Worm (Caenorhabditis elegans) whole organism, L1 larva: Measurements from ENCODE around the gene C34C6.3.

Experiments
- ets-5 ChIP-seq: fragments of 200-800 bp; sonication (Bioruptor generic); IDR thresholded peaks from 2 replicates; pipeline ENCODE4 v1.3.6; 2022; ENCODE audit warnings: missing genetic modification characterization, missing compliant biosample characterization
- fkh-10 ChIP-seq: sonication (generic microtip); optimal IDR thresholded peaks from 2 replicates; lab custom pipeline; 2017; ENCODE audit warnings: missing biosample characterization, missing genetic modification reagents, missing genetic modification characterization
- nhr-76 ChIP-seq: sonication (generic microtip); optimal IDR thresholded peaks from 2 replicates; lab custom pipeline; 2017; ENCODE audit warnings: missing biosample characterization, missing genetic modification characterization
- nhr-77 ChIP-seq: fragments of 150-350 bp; optimal IDR thresholded peaks from 2 replicates; lab custom pipeline; 2014; ENCODE audit warnings: missing biosample characterization, missing genetic modification characterization
- nhr-90 ChIP-seq: sonication (generic microtip); optimal IDR thresholded peaks from 2 replicates; lab custom pipeline; 2016; ENCODE audit warnings: mild to moderate bottlenecking, missing genetic modification characterization, missing compliant biosample characterization; ENCODE audit not compliant: poor library complexity
- pax-3 ChIP-seq: fragments of 200-800 bp; sonication (Bioruptor generic); optimal IDR thresholded peaks from 2 replicates; lab custom pipeline; 2018; ENCODE audit warnings: mild to moderate bottlenecking, missing genetic modification characterization, moderate library complexity, missing compliant biosample characterization
- unc-86 ChIP-seq: sonication (generic microtip); optimal IDR thresholded peaks from 2 replicates; lab custom pipeline; 2016; ENCODE audit warnings: missing genetic modification characterization, missing compliant biosample characterization
- zip-4 ChIP-seq: fragments of 200-800 bp; sonication (Bioruptor generic); optimal IDR thresholded peaks from 2 replicates; lab custom pipeline; 2018; ENCODE audit warnings: mild to moderate bottlenecking, missing genetic modification characterization, moderate library complexity, missing compliant biosample characterization

DNA sequence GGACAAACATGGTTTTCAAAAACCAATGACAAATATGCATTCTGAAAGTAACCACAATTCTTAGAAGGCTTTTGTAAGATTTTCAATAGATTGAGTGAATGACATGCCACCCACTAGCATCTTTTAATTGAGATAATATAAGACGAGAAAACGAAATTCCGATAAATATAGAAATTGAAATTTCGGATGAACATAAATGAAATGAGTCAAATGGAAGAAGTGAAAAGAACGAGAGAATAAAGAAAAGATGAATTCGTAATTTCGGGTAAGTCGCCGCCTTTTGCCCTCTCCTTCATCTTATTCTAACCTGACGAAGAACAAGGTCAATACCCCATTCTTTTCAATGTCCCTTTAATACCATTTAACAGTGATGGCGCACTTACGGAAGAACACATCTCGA lies 49.3 kb upstream of the C34C6.3 start:
- TF ChIP-seq pax-3 (tag; lab: Kevin White, UChicago) = no peak
- no peak for TF ChIP-seq zip-4
- TF ChIP-seq unc-86 (tag; lab: Kevin White, UChicago) = no peak
- no peak for TF ChIP-seq fkh-10 (GFP tag; lab: Kevin White, UChicago)
- TF ChIP-seq nhr-76 (tag; lab: Kevin White, UChicago) = no peak
- TF ChIP-seq nhr-90 = no peak
- TF ChIP-seq nhr-77 (tag; lab: Kevin White, UChicago) = no peak
- no peak for TF ChIP-seq ets-5 (GFP tag; lab: Robert Waterston, UW)
